Worm (Caenorhabditis elegans) whole organism, L3 larva: ENCODE data around the gene rgs-5.

ENCODE experiments used
- R02D3.7 ChIP-seq: fragments of 150-350 bp; optimal IDR thresholded peaks from 2 replicates; lab custom pipeline; 2014; ENCODE audit warnings: missing biosample characterization, missing genetic modification characterization
- ama-1 ChIP-seq: fragments of 150-350 bp; optimal IDR thresholded peaks from 2 replicates; lab custom pipeline; 2018
- ceh-16 ChIP-seq: sonication (generic microtip); optimal IDR thresholded peaks from 2 replicates; lab custom pipeline; 2017; ENCODE audit warnings: missing biosample characterization, missing genetic modification characterization
- daf-12 ChIP-seq: fragments of 150-350 bp; optimal IDR thresholded peaks from 2 replicates; lab custom pipeline; 2014; ENCODE audit warnings: missing biosample characterization, missing genetic modification reagents, missing genetic modification characterization
- fkh-10 ChIP-seq: sonication (generic microtip); optimal IDR thresholded peaks from 2 replicates; lab custom pipeline; 2017; ENCODE audit warnings: missing biosample characterization, missing genetic modification reagents, missing genetic modification characterization
- lin-39 ChIP-seq: fragments of 150-350 bp; optimal IDR thresholded peaks from 2 replicates; lab custom pipeline; 2018; ENCODE audit warnings: missing biosample characterization, missing genetic modification reagents, missing genetic modification characterization
- mdl-1 ChIP-seq: fragments of 150-350 bp; optimal IDR thresholded peaks from 2 replicates; lab custom pipeline; 2014; ENCODE audit warnings: missing biosample characterization, missing genetic modification characterization
- nhr-237 ChIP-seq: fragments of 150-350 bp; optimal IDR thresholded peaks from 2 replicates; lab custom pipeline; 2014; ENCODE audit warnings: missing biosample characterization, missing genetic modification characterization
- pha-4 ChIP-seq: fragments of 150-350 bp; optimal IDR thresholded peaks from 2 replicates; lab custom pipeline; 2014; ENCODE audit warnings: missing biosample characterization, missing genetic modification reagents, missing genetic modification characterization
- pqm-1 ChIP-seq: fragments of 150-350 bp; optimal IDR thresholded peaks from 2 replicates; lab custom pipeline; 2017; ENCODE audit warnings: missing biosample characterization, missing genetic modification characterization, inconsistent platforms
- sea-2 ChIP-seq: fragments of 150-350 bp; sonication (generic microtip); optimal IDR thresholded peaks from 4 replicates; lab custom pipeline; 2014; ENCODE audit warnings: missing biosample characterization, missing genetic modification reagents, missing genetic modification characterization

DNA sequence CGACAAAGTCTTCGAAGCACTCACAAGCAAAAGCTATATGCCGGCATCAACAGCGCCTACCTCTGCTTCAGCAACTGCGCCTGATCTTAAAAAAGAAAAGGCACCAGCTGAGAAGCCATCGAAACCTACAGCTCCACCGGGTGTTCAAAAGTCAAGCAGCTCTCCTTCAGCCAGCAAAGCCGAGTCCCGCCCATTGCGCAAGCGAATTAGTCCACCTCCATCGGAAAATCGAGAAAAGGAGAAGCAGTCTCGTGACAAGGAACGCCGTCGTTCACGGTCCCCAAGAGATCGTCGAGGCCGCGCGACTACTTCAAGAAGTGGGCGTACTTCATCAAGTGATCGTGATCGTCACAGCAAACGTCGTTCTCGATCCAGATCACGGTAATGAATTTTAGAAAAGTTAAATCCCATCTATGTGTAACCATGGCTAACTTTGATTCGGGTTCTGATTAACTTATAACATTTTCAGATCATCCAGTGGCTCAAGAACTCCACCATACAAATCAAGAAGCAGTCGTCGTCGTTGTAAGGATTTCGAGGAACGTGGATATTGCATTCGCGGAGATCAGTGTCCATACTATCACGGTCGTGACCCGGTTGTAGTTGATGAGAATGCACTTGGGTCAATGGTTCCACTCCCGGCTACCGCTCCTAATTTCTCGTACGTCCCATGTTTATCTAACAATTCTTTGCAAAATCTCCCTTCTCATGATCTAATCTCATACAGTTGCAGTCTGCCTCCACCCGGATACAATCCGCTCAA lies 13.7 kb downstream of the rgs-5 start:
- TF ChIP-seq pha-4 = no peak
- TF ChIP-seq mdl-1 = no peak
- no peak for TF ChIP-seq ama-1
- no peak for TF ChIP-seq sea-2 (GFP tag; lab: Kevin White, UChicago)
- TF ChIP-seq R02D3.7 (tag; lab: Kevin White, UChicago) = no peak
- TF ChIP-seq pqm-1 = no peak
- no peak for TF ChIP-seq nhr-237 (tag; lab: Kevin White, UChicago)
- no peak for TF ChIP-seq daf-12 (tag; lab: Kevin White, UChicago)
- TF ChIP-seq ceh-16 (tag; lab: Kevin White, UChicago) = no peak
- TF ChIP-seq fkh-10 = no peak
- TF ChIP-seq lin-39 (tag; lab: Kevin White, UChicago) = no peak
